Worm (Caenorhabditis elegans) whole organism, L3 larva: ENCODE data around the gene dsc-4.

Experiments
- ZK546.5 ChIP-seq: sonication (generic microtip); optimal IDR thresholded peaks from 2 replicates; lab custom pipeline; 2017; ENCODE audit warnings: missing biosample characterization, missing genetic modification characterization
- aly-2 ChIP-seq: fragments of 150-350 bp; optimal IDR thresholded peaks from 2 replicates; lab custom pipeline; 2014; ENCODE audit warnings: missing biosample characterization, missing genetic modification characterization
- ama-1 ChIP-seq: fragments of 150-350 bp; optimal IDR thresholded peaks from 2 replicates; lab custom pipeline; 2018
- ceh-28 ChIP-seq: fragments of 150-350 bp; optimal IDR thresholded peaks from 2 replicates; lab custom pipeline; 2014; ENCODE audit warnings: missing biosample characterization, missing genetic modification reagents, missing genetic modification characterization
- ceh-82 ChIP-seq: fragments of 150-350 bp; optimal IDR thresholded peaks from 2 replicates; lab custom pipeline; 2014; ENCODE audit warnings: missing biosample characterization, missing genetic modification characterization
- ceh-9 ChIP-seq: sonication (generic microtip); optimal IDR thresholded peaks from 2 replicates; lab custom pipeline; 2018; ENCODE audit warnings: missing biosample characterization, missing genetic modification characterization
- daf-12 ChIP-seq: fragments of 150-350 bp; optimal IDR thresholded peaks from 2 replicates; lab custom pipeline; 2014; ENCODE audit warnings: missing biosample characterization, missing genetic modification reagents, missing genetic modification characterization
- elt-2 ChIP-seq: sonication (generic microtip); optimal IDR thresholded peaks from 2 replicates; lab custom pipeline; 2016; ENCODE audit warnings: missing genetic modification reagents, mild to moderate bottlenecking, missing genetic modification characterization, missing compliant biosample characterization
- elt-3 ChIP-seq, 3 experiments: fragments of 150-350 bp in 1 of 3; sonication (generic microtip) in 2 of 3; optimal IDR thresholded peaks; 2 replicates in 2 of 3; 4 replicates in 1 of 3; lab custom pipeline; 2014 to 2017; ENCODE audit warnings: missing biosample characterization in 3 of 3, missing genetic modification characterization in 3 of 3
- eor-1 ChIP-seq, 2 experiments: fragments of 150-350 bp; optimal IDR thresholded peaks; 2 replicates each; lab custom pipeline; 2014 to 2018; ENCODE audit warnings: missing biosample characterization in 2 of 2, missing genetic modification characterization in 2 of 2
- fos-1 ChIP-seq: fragments of 150-350 bp; optimal IDR thresholded peaks from 2 replicates; lab custom pipeline; 2014; ENCODE audit warnings: missing biosample characterization, missing genetic modification characterization
- hmg-11 ChIP-seq: sonication (generic microtip); optimal IDR thresholded peaks from 2 replicates; lab custom pipeline; 2016; ENCODE audit warnings: missing genetic modification characterization, missing compliant biosample characterization
- jun-1 ChIP-seq: fragments of 150-350 bp; optimal IDR thresholded peaks from 2 replicates; lab custom pipeline; 2014; ENCODE audit warnings: missing biosample characterization, missing genetic modification reagents, missing genetic modification characterization
- lin-15B ChIP-seq: fragments of 150-350 bp; optimal IDR thresholded peaks from 2 replicates; lab custom pipeline; 2014; ENCODE audit warnings: missing biosample characterization, missing genetic modification characterization
- lin-39 ChIP-seq: fragments of 150-350 bp; optimal IDR thresholded peaks from 2 replicates; lab custom pipeline; 2018; ENCODE audit warnings: missing biosample characterization, missing genetic modification reagents, missing genetic modification characterization
- mdl-1 ChIP-seq: fragments of 150-350 bp; optimal IDR thresholded peaks from 2 replicates; lab custom pipeline; 2014; ENCODE audit warnings: missing biosample characterization, missing genetic modification characterization
- mml-1 ChIP-seq: fragments of 150-350 bp; sonication (generic microtip); optimal IDR thresholded peaks from 3 replicates; lab custom pipeline; 2014; ENCODE audit warnings: missing biosample characterization, missing genetic modification characterization
- nfya-1 ChIP-seq: sonication (generic microtip); optimal IDR thresholded peaks from 2 replicates; lab custom pipeline; 2017; ENCODE audit warnings: missing genetic modification characterization, mild to moderate bottlenecking, missing compliant biosample characterization, antibody characterized with exemption, moderate library complexity; ENCODE audit not compliant: insufficient read depth
- nhr-11 ChIP-seq: fragments of 150-350 bp; optimal IDR thresholded peaks from 2 replicates; lab custom pipeline; 2014; ENCODE audit warnings: missing biosample characterization, missing genetic modification characterization
- nhr-23 ChIP-seq: fragments of 150-350 bp; optimal IDR thresholded peaks from 2 replicates; lab custom pipeline; 2014; ENCODE audit warnings: missing biosample characterization, missing genetic modification reagents, missing genetic modification characterization
- nhr-25 ChIP-seq: sonication (generic microtip); optimal IDR thresholded peaks from 2 replicates; lab custom pipeline; 2017; ENCODE audit warnings: missing biosample characterization, missing genetic modification characterization
- nhr-28 ChIP-seq: fragments of 150-350 bp; optimal IDR thresholded peaks from 2 replicates; lab custom pipeline; 2014; ENCODE audit warnings: missing biosample characterization, missing genetic modification characterization
- nhr-43 ChIP-seq: sonication (generic microtip); optimal IDR thresholded peaks from 2 replicates; lab custom pipeline; 2016; ENCODE audit warnings: mild to moderate bottlenecking, missing genetic modification characterization, missing compliant biosample characterization; ENCODE audit not compliant: poor library complexity, severe bottlenecking
- nhr-76 ChIP-seq: fragments of 150-350 bp; sonication (generic microtip); optimal IDR thresholded peaks from 5 replicates; lab custom pipeline; 2014; ENCODE audit warnings: missing biosample characterization, missing genetic modification characterization
- pha-4 ChIP-seq: fragments of 150-350 bp; optimal IDR thresholded peaks from 2 replicates; lab custom pipeline; 2014; ENCODE audit warnings: missing biosample characterization, missing genetic modification reagents, missing genetic modification characterization
- pqm-1 ChIP-seq: fragments of 150-350 bp; optimal IDR thresholded peaks from 2 replicates; lab custom pipeline; 2017; ENCODE audit warnings: missing biosample characterization, missing genetic modification characterization, inconsistent platforms
- sea-2 ChIP-seq: fragments of 150-350 bp; sonication (generic microtip); optimal IDR thresholded peaks from 4 replicates; lab custom pipeline; 2014; ENCODE audit warnings: missing biosample characterization, missing genetic modification reagents, missing genetic modification characterization
- skn-1 ChIP-seq: fragments of 150-350 bp; optimal IDR thresholded peaks from 2 replicates; lab custom pipeline; 2014; ENCODE audit warnings: missing biosample characterization, missing genetic modification characterization
- snpc-4 ChIP-seq: fragments of 150-350 bp; optimal IDR thresholded peaks from 2 replicates; lab custom pipeline; 2014; ENCODE audit warnings: missing biosample characterization, missing genetic modification characterization
- unc-39 ChIP-seq: sonication (generic microtip); optimal IDR thresholded peaks from 4 replicates; lab custom pipeline; 2017; ENCODE audit warnings: missing biosample characterization, missing genetic modification characterization
- unc-62 ChIP-seq: fragments of 150-350 bp; sonication (generic microtip); optimal IDR thresholded peaks from 4 replicates; lab custom pipeline; 2014; ENCODE audit warnings: missing biosample characterization, missing genetic modification reagents, missing genetic modification characterization
- ztf-4 ChIP-seq: fragments of 150-350 bp; optimal IDR thresholded peaks from 2 replicates; lab custom pipeline; 2014; ENCODE audit warnings: missing biosample characterization, missing genetic modification characterization

dsc-4 gene

DNA sequence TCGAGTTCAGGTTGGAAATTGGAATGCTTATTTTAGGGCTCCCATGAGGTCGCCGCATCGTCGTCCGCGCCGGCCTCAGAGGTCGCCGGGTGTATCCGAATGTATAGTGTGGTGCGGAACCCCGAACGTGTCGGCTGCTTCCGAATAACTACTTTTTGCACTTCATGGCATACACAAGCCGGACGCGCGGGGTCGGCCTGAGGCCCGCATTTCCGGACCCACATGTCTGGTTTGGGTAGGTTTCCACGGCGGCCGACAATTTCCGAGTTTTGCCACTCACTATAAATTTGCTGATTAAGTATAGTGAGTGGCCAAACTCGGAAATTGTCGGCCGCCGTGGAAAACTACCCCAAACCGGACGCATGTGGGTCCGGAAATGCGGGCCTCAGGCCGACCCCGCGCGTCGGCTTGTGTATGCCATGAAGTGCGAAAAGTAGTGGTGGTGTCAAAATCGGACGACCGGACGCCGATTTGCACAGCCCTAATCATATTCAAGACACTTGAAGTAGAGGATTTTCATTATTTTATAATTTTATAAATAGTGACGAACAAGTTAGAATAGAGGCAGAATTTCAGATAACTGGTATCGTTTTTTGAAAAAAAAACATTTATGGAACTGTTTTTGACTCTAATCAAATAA, 18.0 kb upstream of the dsc-4 start:
- TF ChIP-seq skn-1 (tag; lab: Kevin White, UChicago): no peak
- no peak for TF ChIP-seq pha-4 (tag; lab: Kevin White, UChicago)
- no peak for TF ChIP-seq nfya-1 (tag; lab: Kevin White, UChicago)
- TF ChIP-seq mml-1: no peak
- no peak for TF ChIP-seq ama-1 (lab: Kevin White, UChicago)
- no peak for TF ChIP-seq nhr-43 (tag; lab: Kevin White, UChicago)
- TF ChIP-seq unc-39: no peak
- no peak for TF ChIP-seq jun-1 (tag; lab: Kevin White, UChicago)
- no peak for TF ChIP-seq hmg-11 (tag; lab: Kevin White, UChicago)
- no peak for TF ChIP-seq lin-15B (tag; lab: Kevin White, UChicago)
- TF ChIP-seq elt-3 (tag; optimal IDR thresholded peaks at IDR 0.05; lab: Kevin White, UChicago): no peak
- TF ChIP-seq lin-39 (tag; lab: Kevin White, UChicago): no peak
- no peak for TF ChIP-seq mdl-1 (tag; lab: Kevin White, UChicago)
- TF ChIP-seq ztf-4 (tag; lab: Kevin White, UChicago): no peak
- TF ChIP-seq aly-2 (tag; lab: Kevin White, UChicago): no peak
- no peak for TF ChIP-seq unc-62 (GFP tag; lab: Kevin White, UChicago)
- TF ChIP-seq, all 47 proteins: peak for 0

DNA sequence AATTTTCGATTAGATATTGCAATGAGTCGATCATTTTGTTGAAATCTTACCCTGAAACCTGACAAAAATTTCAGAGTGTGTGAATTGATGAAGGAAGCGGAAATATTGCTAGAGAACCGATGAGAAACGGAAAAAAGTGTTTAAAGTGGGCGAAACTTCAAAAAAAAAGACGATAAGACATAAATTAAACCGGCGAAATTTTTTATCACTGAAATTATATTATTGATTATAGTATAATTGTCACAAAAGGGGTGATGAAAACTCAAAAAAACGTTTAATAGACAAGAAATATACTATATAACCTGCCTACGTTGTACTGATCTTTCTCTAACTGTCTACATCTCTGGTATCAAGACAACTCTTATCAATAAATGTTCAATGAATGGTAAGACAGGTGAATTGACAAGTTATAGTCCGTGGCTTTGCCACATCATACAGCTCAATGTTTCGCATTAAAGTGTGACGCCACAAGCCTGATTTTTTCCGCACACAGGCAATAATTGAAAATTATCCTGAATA, 16.8 kb upstream of the dsc-4 start, which contains the start of gene pxmp-4:
TSS of gene pxmp-4 (minus strand) at position 51 of the 519 bp plus-strand sequence.
- TF ChIP-seq ceh-28 (peak; percentile 10), elt-2 (tag; lab: Kevin White, UChicago) (peak; percentile 80), pqm-1 (tag; lab: Kevin White, UChicago) (peak; percentile 64), daf-12 (tag; lab: Kevin White, UChicago) (no peak), ztf-4 (tag; lab: Kevin White, UChicago) (no peak)

- TF ChIP-seq ceh-9 (tag; lab: Kevin White, UChicago) (no peak), mdl-1 (tag; lab: Kevin White, UChicago) (no peak), sea-2 (GFP tag; lab: Kevin White, UChicago) (no peak), eor-1 (tag; optimal IDR thresholded peaks at IDR 0.05; lab: Kevin White, UChicago) (no peak), lin-39 (tag; lab: Kevin White, UChicago) (no peak), lin-15B (tag; lab: Kevin White, UChicago) (no peak), elt-2 (tag; lab: Kevin White, UChicago) (no peak), ama-1 (lab: Kevin White, UChicago) (no peak), jun-1 (tag; lab: Kevin White, UChicago) (no peak), nhr-43 (tag; lab: Kevin White, UChicago) (no peak), ZK546.5 (tag; lab: Kevin White, UChicago) (no peak), nhr-25 (tag; lab: Kevin White, UChicago) (no peak), ceh-82 (tag; lab: Kevin White, UChicago) (no peak), snpc-4 (tag; lab: Kevin White, UChicago) (no peak)
These were observed 10.2 kb upstream of the dsc-4 start, which contains the start of gene F18F11.4 for ce11 chrIV:330523-330922. Gene F18F11.4, plus strand, starts transcription at chrIV:330823.

DNA sequence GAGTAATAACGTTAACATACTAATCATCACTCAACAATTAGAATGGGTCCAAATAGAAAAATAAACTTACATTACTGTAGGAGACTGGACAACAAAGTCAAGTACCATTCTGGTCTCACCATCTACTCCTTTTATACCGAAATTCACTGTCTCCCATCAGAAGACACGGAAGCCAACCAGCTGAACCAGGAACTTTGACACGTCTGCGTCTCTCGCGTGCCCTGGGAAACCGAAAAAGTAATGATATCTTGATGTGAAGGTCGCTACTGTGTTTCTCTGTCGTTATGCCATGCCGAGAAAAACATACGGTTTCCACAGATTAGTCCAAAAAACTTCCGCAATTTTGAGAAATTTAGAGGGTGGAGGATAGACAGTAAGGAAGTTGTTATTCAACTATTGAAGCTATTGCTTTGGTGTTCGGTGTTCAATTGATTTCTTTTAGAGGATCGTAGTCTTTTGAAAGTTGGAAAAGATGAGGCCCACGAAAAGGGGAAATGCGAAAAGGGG, 6.3 kb upstream of the dsc-4 start, which contains the start of gene col-101:
TSS of gene col-101 (minus strand) at position 457 of the 507 bp plus-strand sequence.
- TF ChIP-seq nhr-23 (tag; lab: Kevin White, UChicago) (peak; percentile 49), ceh-28 (peak; percentile 16), ama-1 (lab: Kevin White, UChicago) (no peak), nhr-76 (tag; lab: Kevin White, UChicago) (no peak)

DNA sequence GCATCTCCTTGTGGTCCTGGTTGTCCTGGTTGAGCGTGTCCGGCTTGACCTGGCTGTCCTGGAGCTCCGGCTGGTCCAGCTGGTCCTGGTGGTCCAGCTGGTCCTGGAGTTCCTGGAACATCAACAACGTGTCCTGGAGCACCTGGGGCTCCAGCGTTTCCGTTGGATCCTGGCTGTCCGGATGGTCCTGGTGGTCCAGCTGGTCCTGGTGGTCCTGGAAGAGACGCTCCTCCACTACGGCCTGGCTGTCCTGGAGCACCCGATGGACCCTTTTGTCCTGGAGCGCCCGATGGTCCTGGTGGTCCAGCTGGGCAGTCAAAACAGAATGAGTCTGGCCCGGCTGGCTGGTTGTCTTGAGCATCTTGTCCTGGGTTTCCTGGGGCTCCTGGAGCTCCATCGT, 5.3 kb upstream of the dsc-4 start:
- TF ChIP-seq snpc-4 (tag; lab: Kevin White, UChicago): no peak
- no peak for TF ChIP-seq fos-1 (tag; lab: Kevin White, UChicago)
- TF ChIP-seq mdl-1 (tag; lab: Kevin White, UChicago): no peak
- TF ChIP-seq nhr-11 (tag; lab: Kevin White, UChicago): no peak
- no peak for TF ChIP-seq nhr-43 (tag; lab: Kevin White, UChicago)
- no peak for TF ChIP-seq eor-1 (tag; optimal IDR thresholded peaks at IDR 0.05; lab: Kevin White, UChicago)
- TF ChIP-seq unc-39: no peak
- TF ChIP-seq aly-2 (tag; lab: Kevin White, UChicago): no peak
- no peak for TF ChIP-seq daf-12 (tag; lab: Kevin White, UChicago)
- no peak for TF ChIP-seq elt-3 (tag; optimal IDR thresholded peaks at IDR 0.05; lab: Kevin White, UChicago)
- TF ChIP-seq nhr-28 (tag; lab: Kevin White, UChicago): no peak
